Fruit fly (Drosophila melanogaster) whole organism, larva: ENCODE measurements around the gene CG2991.

ENCODE experiments used
- noc ChIP-seq: fragments of 200-800 bp; sonication (Bioruptor generic); optimal IDR thresholded peaks from 3 replicates; lab custom pipeline; 2019; ENCODE audit warnings: missing biosample characterization, mild to moderate bottlenecking, missing genetic modification characterization, moderate library complexity

The CG2991 gene

DNA sequence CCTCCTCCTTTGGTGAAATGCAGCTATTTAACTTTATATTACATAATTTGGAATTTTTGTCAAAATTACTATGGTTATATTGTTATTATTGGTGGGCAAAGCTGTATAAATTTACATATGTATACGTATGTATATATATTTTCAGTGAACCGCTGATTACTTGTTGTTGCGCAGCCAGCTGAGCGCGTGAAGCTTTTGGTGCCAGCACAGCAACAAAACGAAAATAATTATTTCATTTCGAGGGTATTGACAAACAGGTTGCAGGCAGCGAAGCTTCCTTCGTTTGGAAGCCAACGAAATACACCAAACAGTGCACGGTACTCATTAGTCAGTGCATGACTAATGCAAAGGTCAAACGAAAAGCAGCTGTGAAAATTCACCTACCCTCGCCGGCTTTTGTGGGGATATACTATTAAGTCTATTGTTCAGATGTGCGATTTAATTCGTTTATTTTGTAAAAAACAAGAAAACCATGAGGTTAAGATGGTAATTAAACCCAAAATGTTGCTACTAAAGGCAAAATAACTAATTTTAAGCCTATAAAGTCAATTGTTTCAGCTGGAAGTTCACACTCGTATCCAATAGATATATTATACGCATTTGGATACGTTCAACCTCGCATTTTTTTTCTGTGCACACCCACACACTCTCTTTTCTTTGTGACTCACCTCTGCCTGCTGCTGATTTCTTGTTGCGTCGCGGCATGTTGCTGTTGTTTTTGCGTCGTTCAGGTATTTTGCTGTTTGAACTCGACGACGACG, 16.2 kb downstream of the CG2991 start:
- peak; percentile 2 for TF ChIP-seq noc (tag; lab: Kevin White, UChicago)

DNA sequence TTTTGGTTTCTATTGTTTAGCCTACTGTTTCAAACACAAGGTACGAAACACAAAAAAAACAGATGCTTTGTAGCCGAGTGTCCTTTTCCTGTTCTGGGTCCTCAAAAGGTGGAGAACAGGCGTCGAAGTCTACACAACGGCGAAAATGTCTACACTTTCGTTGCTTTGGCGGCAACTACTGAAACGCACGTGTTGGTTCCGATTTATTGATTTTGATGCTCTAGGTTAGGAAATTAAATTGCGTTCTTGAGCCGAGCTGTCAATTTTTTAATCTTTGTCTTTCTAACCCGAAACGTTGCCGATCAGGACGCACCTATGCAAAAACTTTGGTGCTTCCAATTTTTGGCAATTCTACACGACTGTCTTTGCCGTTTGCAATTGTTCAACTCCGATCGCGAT, 16.8 kb downstream of the CG2991 start:
- no peak for TF ChIP-seq noc (tag; lab: Kevin White, UChicago)

DNA sequence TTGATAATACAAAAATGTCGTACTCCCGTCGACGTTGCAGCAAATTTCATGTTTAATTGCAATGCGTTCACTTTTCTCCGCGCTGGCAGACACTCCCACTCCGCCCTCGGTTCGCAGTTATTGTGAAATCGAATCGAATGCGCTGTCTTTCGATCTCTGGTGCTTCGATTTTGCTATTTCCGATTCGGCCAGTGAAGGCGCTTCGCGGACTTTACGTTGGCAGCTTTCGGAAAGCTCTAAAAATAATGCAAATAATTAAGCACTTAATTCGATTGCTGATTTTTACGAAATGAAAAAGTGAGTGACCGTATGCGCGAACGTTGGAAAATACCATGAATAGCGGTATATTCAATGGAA, 17.2 kb downstream of the CG2991 start, which contains the start of gene Ifrd1:
Gene Ifrd1, minus strand, starts transcription at position 305 of the 357 bp plus-strand sequence.
- no peak for TF ChIP-seq noc (tag; lab: Kevin White, UChicago)

DNA sequence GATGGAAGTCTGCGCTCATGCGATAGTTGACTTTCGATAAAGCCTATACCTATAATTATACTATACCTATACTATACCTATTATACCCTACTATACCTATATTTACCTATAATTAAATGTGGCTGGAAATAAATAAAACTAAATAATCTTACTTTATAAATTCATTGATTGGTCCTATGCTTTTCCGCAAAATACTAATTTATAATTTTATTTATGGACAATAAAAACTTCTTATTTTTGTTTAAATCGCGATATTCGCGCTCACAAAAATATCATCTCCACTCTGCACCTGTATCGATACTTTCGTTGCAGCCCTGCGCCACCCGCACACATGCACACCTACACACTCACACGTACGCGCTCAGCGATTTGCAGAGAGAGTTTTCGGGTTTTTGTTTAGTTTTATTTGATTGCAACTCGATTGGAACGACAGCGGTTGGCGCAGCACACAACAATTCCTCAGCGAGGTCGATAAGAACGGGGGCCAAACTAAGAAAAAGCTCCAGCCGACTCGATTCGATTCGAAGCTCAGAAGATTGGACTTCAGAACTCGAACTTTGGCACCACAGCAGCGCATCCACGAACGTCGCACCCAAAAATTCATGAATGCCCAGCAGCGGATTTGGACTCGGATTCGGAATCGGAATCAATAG, 17.7 kb downstream of the CG2991 start, which contains the start of gene CG8814:
Gene CG8814, plus strand, starts transcription at position 349 of the 653 bp plus-strand sequence.
- peak; percentile 72 for TF ChIP-seq noc (tag; lab: Kevin White, UChicago)

DNA sequence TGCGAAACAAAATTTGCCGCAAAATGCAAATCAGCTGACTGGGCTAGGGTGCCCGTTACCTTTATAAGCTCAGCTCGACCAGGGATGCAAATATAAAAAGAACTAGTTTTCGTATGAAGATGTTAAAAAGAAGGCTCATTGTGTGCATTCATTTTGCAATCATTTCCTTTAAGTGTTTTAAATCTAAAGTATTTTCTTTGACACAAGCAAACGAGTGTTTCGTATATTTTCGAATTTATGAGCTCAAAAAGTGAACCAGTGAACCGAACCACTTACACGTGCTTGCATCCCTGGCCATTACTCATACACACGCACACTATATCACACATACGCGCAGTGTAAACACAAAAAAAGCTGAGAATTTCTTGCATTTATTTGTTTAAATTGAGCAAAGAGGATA, 21.2 kb downstream of the CG2991 start, which contains the start of the genes Prx6a and Sbat:
Gene Prx6a, minus strand, starts transcription at position 45 of the 400 bp plus-strand sequence.
Gene Sbat, plus strand, starts transcription at position 157 of the 400 bp plus-strand sequence.
- TF ChIP-seq noc (tag; lab: Kevin White, UChicago) = peak; percentile 79

DNA sequence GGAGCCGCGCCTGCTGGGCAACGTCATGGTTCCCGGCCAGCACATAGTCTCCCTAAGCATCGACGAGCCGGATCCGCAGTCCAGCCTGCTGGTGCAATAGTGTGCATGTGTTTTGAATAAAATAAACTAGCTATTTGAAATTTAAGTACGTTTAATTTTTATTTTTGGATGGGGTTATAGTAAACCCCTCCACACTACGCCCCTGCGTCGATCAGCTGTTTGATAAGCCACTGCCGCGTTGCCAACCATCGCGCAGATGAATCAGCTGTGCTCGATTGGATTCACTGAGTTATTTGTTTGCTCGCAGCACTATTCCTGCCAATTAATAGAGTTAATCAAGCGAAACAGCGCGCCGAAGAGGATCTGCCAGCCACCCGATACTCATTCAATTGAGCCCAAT, 21.9 kb downstream of the CG2991 start, which contains the start of gene RabGGTb:
Gene RabGGTb, plus strand, starts transcription at position 254 of the 400 bp plus-strand sequence.
- peak; percentile 35 for TF ChIP-seq noc (tag; lab: Kevin White, UChicago)

DNA sequence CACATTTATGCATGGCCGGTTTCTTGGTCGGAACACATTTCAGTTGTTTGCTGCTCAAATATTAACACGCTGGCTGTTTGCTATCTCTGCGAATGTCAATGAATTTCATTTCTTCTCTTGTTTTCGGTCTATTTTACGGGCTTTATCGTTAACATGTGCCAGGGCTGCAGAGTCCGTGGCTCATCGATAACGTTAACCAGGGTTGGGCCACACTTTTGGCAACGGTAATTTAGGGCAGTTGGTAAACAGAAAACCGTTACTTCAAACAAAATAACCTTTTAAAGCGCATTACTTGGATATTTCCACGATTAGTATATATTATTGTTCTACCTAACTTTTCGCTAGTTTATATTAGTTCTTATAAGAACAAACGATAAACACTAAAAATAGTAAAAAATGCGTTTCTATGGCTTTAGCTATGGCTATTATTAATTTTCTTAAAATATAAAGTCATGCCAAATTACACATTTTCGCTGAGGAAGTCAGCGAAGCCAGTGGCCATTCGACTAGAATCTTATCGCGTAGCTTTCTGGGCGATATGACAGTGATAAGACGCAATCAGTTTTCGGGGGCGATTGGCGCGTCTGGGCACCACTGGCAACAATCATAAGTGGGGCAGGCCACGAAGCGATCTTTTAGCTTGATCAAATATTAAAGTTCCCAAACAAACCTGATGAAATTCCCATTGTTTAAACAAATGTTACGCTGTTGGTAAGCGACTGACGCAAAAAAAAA, 26.2 kb downstream of the CG2991 start:
- TF ChIP-seq noc (tag; lab: Kevin White, UChicago) = peak; percentile 63

DNA sequence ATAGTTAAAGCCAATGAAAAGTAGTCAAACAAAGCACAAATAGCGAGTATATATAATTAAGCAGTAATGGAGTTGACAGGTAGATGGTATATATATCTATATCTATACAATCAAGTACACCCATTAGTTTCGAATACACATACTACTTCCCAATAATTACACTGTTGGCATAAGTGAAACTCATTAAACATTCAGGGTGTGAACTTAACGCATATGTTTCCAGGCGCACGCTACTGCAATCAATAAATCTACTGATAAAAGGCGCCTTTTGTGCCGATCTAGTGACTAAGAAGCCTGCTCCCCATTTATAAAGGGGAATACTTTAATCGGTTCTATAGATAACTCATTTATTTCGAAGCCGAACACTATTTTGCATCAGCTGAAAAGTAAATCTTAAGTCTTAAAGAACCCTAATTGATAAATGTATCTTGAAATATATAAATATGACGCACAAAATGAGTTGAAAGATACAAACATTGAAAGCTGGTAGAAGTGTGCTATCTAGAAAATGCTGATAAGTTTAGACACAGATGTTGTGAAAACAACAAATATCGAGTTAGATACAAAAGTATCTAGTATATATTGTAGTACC, 26.8 kb downstream of the CG2991 start:
- no peak for TF ChIP-seq noc (tag; lab: Kevin White, UChicago)

DNA sequence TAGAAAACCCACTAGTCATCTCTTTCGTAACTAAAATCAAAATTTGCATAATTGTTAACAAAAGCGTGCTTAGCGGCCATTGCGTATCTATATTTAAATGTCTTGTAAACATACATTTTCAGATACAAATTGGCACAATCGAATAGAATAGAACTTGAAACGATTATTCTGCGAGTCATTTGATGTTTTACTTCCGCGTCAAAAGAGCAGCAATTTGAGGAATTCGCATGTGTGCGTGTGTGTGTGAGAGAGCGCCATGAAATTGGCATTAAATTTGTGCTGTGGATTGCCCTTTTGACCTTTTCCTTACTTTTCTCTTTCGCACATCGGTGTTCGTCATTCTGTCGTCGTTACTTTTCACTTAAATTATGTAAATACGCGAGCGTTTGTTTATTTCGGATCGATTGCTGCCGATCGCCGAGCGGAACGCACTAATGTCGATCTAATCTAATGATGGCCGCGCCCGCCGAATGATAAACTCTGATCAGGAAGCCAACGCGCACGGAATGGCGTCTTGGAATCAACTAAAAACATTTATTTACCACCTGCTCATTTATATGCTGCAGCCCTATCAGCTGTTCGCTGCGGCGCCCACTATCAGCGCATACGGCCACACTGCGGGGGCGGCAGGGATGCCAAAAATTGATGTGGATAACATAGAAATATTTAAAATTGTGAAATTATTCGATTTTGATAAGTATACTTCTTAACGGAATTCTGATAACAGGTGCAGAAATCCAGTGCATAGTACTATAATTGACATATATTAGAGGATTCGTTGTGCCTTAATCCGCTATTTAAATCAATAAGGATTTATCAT, 27.9 kb downstream of the CG2991 start:
- TF ChIP-seq noc (tag; lab: Kevin White, UChicago) = no peak

DNA sequence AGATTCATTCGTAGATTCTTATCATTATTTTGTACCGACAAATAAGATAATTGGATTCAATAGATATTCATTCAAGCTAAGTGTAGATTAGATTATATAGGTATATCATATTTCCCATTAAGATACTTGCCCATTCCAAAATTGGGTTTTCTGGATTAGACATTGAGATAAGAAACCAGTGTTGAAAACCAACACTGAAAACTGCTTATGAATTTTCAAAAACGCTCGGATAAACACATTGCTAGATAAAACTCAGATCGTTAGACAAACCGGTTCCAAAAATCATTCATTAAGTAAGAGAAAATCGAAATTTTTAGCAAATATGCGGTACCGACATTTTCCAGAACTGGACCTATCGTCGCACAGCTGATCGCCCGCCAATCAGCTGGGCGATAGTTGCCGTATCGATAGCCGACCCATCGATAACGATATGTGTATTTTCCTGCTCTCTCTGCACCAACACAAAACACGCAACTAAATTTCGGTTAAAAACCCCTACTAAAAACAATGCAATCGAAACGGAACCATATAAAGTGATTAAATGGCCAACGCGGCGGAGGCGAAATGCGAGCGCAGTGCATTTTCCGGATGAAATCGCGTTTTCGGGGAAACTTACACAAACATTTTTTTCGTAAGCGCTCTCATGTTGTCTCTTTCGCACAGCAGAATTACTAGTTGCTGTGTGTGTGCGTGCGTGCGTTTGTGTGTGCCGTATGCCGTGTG, 28.7 kb downstream of the CG2991 start, which contains the start of the genes NTPase and lilli:
Gene NTPase, minus strand, starts transcription at position 348 of the 723 bp plus-strand sequence.
Gene lilli, plus strand, starts transcription at position 427 of the 723 bp plus-strand sequence.
- no peak for TF ChIP-seq noc (tag; lab: Kevin White, UChicago)

DNA sequence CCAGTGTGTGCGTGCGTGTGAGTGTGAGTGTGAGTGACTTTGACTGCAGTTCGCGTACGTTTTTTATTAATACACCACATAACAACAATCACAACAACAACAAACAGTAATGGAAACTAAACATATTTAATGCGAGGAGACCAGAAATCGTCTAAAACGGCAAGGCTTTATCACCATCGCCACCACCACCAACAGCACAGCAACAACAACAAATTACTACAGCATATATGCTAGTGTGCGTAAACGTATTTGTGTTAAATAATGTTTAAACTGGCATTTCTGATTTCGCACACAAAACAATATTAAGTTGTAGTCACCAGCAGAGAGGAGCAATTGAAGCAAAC, 29.2 kb downstream of the CG2991 start:
- TF ChIP-seq noc (tag; lab: Kevin White, UChicago) = no peak

DNA sequence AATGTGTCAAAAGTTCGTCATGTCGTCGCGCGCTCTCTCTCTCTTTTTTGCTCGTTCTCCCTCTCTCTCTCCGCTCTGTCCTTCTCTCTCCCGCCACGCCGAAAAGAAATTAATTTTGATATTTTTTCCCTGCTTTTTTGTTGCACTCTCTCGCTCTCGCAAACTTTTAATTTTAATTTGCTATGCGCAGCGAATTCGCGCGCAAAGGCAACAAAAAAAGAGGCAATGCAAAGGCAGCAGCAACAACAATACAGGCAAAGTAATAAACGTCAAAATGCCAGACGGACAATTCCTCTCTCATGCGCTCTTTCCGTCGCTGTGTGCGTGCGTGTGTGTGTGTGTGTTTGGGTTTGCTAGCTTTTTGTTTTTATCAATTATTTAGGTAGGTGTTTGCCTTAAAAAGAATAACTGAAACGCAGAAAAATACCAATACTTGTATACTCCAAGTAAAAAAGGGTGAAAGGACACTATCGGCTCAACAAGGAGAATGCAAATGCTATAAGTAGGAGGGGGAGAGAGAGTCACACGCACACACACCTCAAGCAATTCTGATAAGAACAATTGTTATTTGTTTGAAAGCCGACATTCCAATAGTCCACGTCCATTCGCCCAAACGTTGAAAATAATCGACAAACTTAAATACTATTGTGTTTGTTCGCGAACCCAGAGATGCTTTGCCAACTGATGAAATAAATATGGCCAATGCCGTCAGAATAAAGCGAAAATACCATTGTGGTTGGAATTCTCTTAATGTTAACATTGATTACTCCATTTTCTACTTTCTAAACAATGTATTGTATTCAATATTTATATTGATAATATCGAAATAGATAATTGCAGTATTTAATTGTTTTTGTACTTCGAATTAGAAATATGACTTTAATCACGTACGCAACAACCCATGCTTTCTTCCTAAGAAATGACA, 29.9 kb downstream of the CG2991 start:
- no peak for TF ChIP-seq noc (tag; lab: Kevin White, UChicago)
